Worm (Caenorhabditis elegans) whole organism, L4/young adult: ENCODE results near the gene C14C6.5.

ENCODE experiments used
- W03F9.2 ChIP-seq: fragments of 150-350 bp; optimal IDR thresholded peaks from 2 replicates; lab custom pipeline; 2014; ENCODE audit warnings: missing biosample characterization, missing genetic modification characterization
- him-1 ChIP-seq: sonication (generic microtip); optimal IDR thresholded peaks from 2 replicates; lab custom pipeline; 2016; ENCODE audit warnings: missing genotype, missing genetic modification reagents, missing genetic modification characterization, missing compliant biosample characterization

DNA sequence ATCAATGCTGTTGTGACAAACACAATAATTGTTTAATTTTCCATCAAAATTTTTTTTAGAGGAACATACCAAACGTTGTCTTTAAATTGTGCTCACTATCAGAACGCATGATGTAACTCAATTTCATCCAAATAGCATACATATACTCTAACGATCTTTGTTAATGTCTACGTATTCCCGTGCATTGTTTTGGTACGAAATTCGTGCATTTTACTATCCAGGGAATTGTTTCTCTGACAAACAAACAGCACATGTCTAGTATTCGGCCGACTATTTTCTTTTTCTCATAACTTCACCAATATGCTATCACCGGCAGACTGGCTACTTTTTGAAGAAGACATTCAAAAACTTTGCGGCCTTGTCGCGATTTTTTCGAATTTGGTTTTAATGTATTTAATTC is 45.0 kb upstream of the C14C6.5 start, which contains the start of gene str-196:
- no peak for TF ChIP-seq W03F9.2 (tag; lab: Kevin White, UChicago)
- TF ChIP-seq him-1 (tag; lab: Kevin White, UChicago), result no peak
